Worm (Caenorhabditis elegans): ENCODE results near the gene Y43C5A.4.

Y43C5A.4 gene

ce11 chrIV:10304383-10304782 lies 26.6 kb downstream of the Y43C5A.4 start:
- TF ChIP-seq ham-2 (GFP tag; optimal IDR thresholded peaks at IDR 0.05) (no peak), bed-3 (GFP tag; optimal IDR thresholded peaks at IDR 0.05) (no peak), nhr-12 (tag; optimal IDR thresholded peaks at IDR 0.05) (no peak), drap-1 (GFP tag; optimal IDR thresholded peaks at IDR 0.05) (no peak), hlh-1 (tag; optimal IDR thresholded peaks at IDR 0.05) (no peak), nhr-237 (tag; optimal IDR thresholded peaks at IDR 0.05) (no peak), unc-62 (GFP tag; optimal IDR thresholded peaks at IDR 0.05) (no peak), elt-3 (tag; optimal IDR thresholded peaks at IDR 0.05) (no peak), mep-1 (tag; optimal IDR thresholded peaks at IDR 0.05) (no peak), pha-4 (tag; optimal IDR thresholded peaks at IDR 0.05) (no peak), M03D4.4 (tag; optimal IDR thresholded peaks at IDR 0.05) (no peak), elt-1 (tag; optimal IDR thresholded peaks at IDR 0.05; ENCODE audit: borderline replicate concordance, insufficient read depth) (no peak), sptf-1 (tag; optimal IDR thresholded peaks at IDR 0.05) (no peak), snpc-4 (tag; optimal IDR thresholded peaks at IDR 0.05) (no peak), lin-13 (tag; optimal IDR thresholded peaks at IDR 0.05) (no peak), sem-2 (GFP tag; optimal IDR thresholded peaks at IDR 0.05) (no peak), ces-1 (GFP tag; optimal IDR thresholded peaks at IDR 0.05) (no peak), lsy-2 (tag; optimal IDR thresholded peaks at IDR 0.05) (no peak), lin-32 (GFP tag; optimal IDR thresholded peaks at IDR 0.05) (no peak)

ce11 chrIV:10310329-10310728 lies 32.5 kb downstream of the Y43C5A.4 start, which contains the start of gene R09E10.8:
TSS of gene R09E10.8 (minus strand) at chrIV:10310429.
- TF ChIP-seq elt-3 (tag; optimal IDR thresholded peaks at IDR 0.05) (no peak), unc-39 (tag; optimal IDR thresholded peaks at IDR 0.05) (no peak), ceh-43 (GFP tag; optimal IDR thresholded peaks at IDR 0.05) (no peak), unc-120 (tag; optimal IDR thresholded peaks at IDR 0.05; ENCODE audit: poor library complexity, severe bottlenecking) (no peak), cnd-1 (tag; optimal IDR thresholded peaks at IDR 0.05) (no peak), lin-32 (GFP tag; optimal IDR thresholded peaks at IDR 0.05) (no peak), bed-3 (GFP tag; optimal IDR thresholded peaks at IDR 0.05) (no peak), lin-13 (tag; optimal IDR thresholded peaks at IDR 0.05) (no peak), blmp-1 (tag; optimal IDR thresholded peaks at IDR 0.05) (no peak), ztf-11 (tag; optimal IDR thresholded peaks at IDR 0.05) (no peak), mep-1 (tag; optimal IDR thresholded peaks at IDR 0.05) (no peak), ces-1 (GFP tag; optimal IDR thresholded peaks at IDR 0.05) (no peak)

ce11 chrIV:10311115-10311514 lies 33.3 kb downstream of the Y43C5A.4 start:
- TF ChIP-seq pha-4 (tag; optimal IDR thresholded peaks at IDR 0.05) (no peak), ham-2 (GFP tag; optimal IDR thresholded peaks at IDR 0.05) (no peak), lsy-2 (tag; optimal IDR thresholded peaks at IDR 0.05) (no peak), ces-1 (GFP tag; optimal IDR thresholded peaks at IDR 0.05) (no peak), unc-120 (tag; optimal IDR thresholded peaks at IDR 0.05; ENCODE audit: poor library complexity, severe bottlenecking) (no peak), mep-1 (tag; optimal IDR thresholded peaks at IDR 0.05) (no peak), lin-13 (tag; optimal IDR thresholded peaks at IDR 0.05) (no peak), nhr-76 (tag; optimal IDR thresholded peaks at IDR 0.05) (no peak), mab-5 (tag; optimal IDR thresholded peaks at IDR 0.05) (no peak), unc-62 (GFP tag; optimal IDR thresholded peaks at IDR 0.05) (no peak), nhr-237 (tag; optimal IDR thresholded peaks at IDR 0.05) (no peak), hlh-1 (tag; optimal IDR thresholded peaks at IDR 0.05) (no peak), mls-2 (tag; optimal IDR thresholded peaks at IDR 0.05) (no peak)

ce11 chrIV:10313565-10313964 lies 35.7 kb downstream of the Y43C5A.4 start, which contains the start of gene acs-18:
TSS of gene acs-18 (minus strand) at chrIV:10313665.
- TF ChIP-seq cnd-1 (tag; optimal IDR thresholded peaks at IDR 0.05) (no peak), unc-39 (tag; optimal IDR thresholded peaks at IDR 0.05) (no peak), sem-2 (GFP tag; optimal IDR thresholded peaks at IDR 0.05) (no peak), nhr-237 (tag; optimal IDR thresholded peaks at IDR 0.05) (no peak), M03D4.4 (tag; optimal IDR thresholded peaks at IDR 0.05) (no peak), ztf-11 (tag; optimal IDR thresholded peaks at IDR 0.05) (no peak), ces-1 (GFP tag; optimal IDR thresholded peaks at IDR 0.05) (no peak), snpc-4 (tag; optimal IDR thresholded peaks at IDR 0.05) (no peak), tbx-8 (GFP tag; optimal IDR thresholded peaks at IDR 0.05) (no peak), nhr-76 (tag; optimal IDR thresholded peaks at IDR 0.05) (no peak), hlh-1 (tag; optimal IDR thresholded peaks at IDR 0.05) (no peak), zip-8 (tag; optimal IDR thresholded peaks at IDR 0.05) (no peak), nhr-28 (tag; optimal IDR thresholded peaks at IDR 0.05) (no peak), nhr-2 (tag; optimal IDR thresholded peaks at IDR 0.05) (no peak), lin-32 (GFP tag; optimal IDR thresholded peaks at IDR 0.05) (no peak), ham-2 (GFP tag; optimal IDR thresholded peaks at IDR 0.05) (no peak), elt-3 (tag; optimal IDR thresholded peaks at IDR 0.05) (no peak), pha-4 (tag; optimal IDR thresholded peaks at IDR 0.05) (no peak), lin-13 (tag; optimal IDR thresholded peaks at IDR 0.05) (no peak)
